Fruit fly (Drosophila melanogaster): ENCODE data around the gene bbg.

DNA sequence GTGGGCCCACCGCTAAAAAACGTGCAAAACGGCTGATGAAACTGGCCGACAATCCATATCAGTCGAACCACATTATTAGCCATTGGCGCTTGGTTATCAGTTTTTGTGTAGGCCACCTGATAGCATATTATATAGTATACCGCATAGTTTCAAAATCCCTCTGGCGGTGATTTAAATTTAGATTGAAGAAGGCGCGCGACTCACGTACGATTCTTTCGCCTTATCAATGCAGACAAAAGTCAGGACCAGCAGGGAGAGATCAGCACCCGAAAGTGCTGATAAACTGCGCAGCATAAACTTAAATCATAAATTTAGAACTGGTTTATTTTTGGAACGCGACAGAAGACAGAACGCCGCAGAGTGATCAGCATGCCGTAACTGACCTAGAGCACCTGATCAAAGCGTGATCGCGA, 17.8 kb upstream of the bbg start:
- TF ChIP-seq fd96Ca (GFP tag; IDR thresholded peaks at IDR 0.05), result no peak
- TF ChIP-seq CG14655 (GFP tag; optimal IDR thresholded peaks at IDR 0.05), result no peak
- no peak for TF ChIP-seq Pif1B (GFP tag; optimal IDR thresholded peaks at IDR 0.05)
- no peak for TF ChIP-seq CG13204 (GFP tag; optimal IDR thresholded peaks at IDR 0.05)
- no peak for TF ChIP-seq EcR (GFP tag; optimal IDR thresholded peaks at IDR 0.05)
